Worm (Caenorhabditis elegans): ENCODE measurements around the gene D2085.7.

The D2085.7 gene

ce11 chrII:8641131-8641530 is at the start of gene D2085.7:
D2085.7 (plus strand) TSS chrII:8641381.
- peak; percentile 63 for TF ChIP-seq fos-1 (tag; optimal IDR thresholded peaks at IDR 0.05)
- no peak for TF ChIP-seq Y55F3AM.14 (GFP tag; optimal IDR thresholded peaks at IDR 0.05)

- TF ChIP-seq nhr-11 (tag; optimal IDR thresholded peaks at IDR 0.05) (no peak), zag-1 (tag; optimal IDR thresholded peaks at IDR 0.05) (no peak), ztf-1 (GFP tag; conservative IDR thresholded peaks at IDR 0.05) (no peak), snpc-4 (tag; optimal IDR thresholded peaks at IDR 0.05) (no peak), mab-5 (tag; optimal IDR thresholded peaks at IDR 0.05) (no peak), peb-1 (tag; optimal IDR thresholded peaks at IDR 0.05) (no peak), ztf-11 (tag; optimal IDR thresholded peaks at IDR 0.05) (no peak), ceh-16 (tag; optimal IDR thresholded peaks at IDR 0.05) (no peak), gmeb-1 (tag; optimal IDR thresholded peaks at IDR 0.05) (no peak), aly-2 (tag; optimal IDR thresholded peaks at IDR 0.05) (no peak), fos-1 (tag; optimal IDR thresholded peaks at IDR 0.05) (no peak), F13H6.1 (tag; optimal IDR thresholded peaks at IDR 0.05) (no peak), nhr-237 (tag; optimal IDR thresholded peaks at IDR 0.05) (no peak), C34F6.9 (tag; optimal IDR thresholded peaks at IDR 0.05) (no peak), nhr-25 (tag; optimal IDR thresholded peaks at IDR 0.05) (no peak), ztf-4 (tag; optimal IDR thresholded peaks at IDR 0.05) (no peak), ceh-82 (tag; optimal IDR thresholded peaks at IDR 0.05) (no peak)
Observed at ce11 chrII:8593840-8594625, 47.1 kb upstream of the D2085.7 start, which contains the start of gene aptf-3. aptf-3 (plus strand) TSS chrII:8594190.

ce11 chrII:8599214-8599613 is 42.0 kb upstream of the D2085.7 start, which contains the start of gene F28C6.5:
F28C6.5 (plus strand) TSS chrII:8599514.
- TF ChIP-seq sma-3 (GFP tag; optimal IDR thresholded peaks at IDR 0.05) (no peak), lin-11 (tag; optimal IDR thresholded peaks at IDR 0.05) (no peak), nhr-21 (tag; optimal IDR thresholded peaks at IDR 0.05) (no peak), elt-1 (tag; optimal IDR thresholded peaks at IDR 0.05) (no peak), aly-2 (tag; optimal IDR thresholded peaks at IDR 0.05) (no peak), nhr-10 (tag; optimal IDR thresholded peaks at IDR 0.05) (no peak), mab-5 (tag; optimal IDR thresholded peaks at IDR 0.05) (no peak), nhr-129 (tag; optimal IDR thresholded peaks at IDR 0.05) (no peak), ztf-4 (tag; optimal IDR thresholded peaks at IDR 0.05) (no peak), nhr-237 (tag; optimal IDR thresholded peaks at IDR 0.05) (no peak), nhr-25 (tag; optimal IDR thresholded peaks at IDR 0.05) (no peak), ceh-16 (tag; optimal IDR thresholded peaks at IDR 0.05) (no peak), lin-39 (tag; optimal IDR thresholded peaks at IDR 0.05) (no peak), ZK546.5 (tag; optimal IDR thresholded peaks at IDR 0.05) (no peak), nhr-77 (tag; optimal IDR thresholded peaks at IDR 0.05) (no peak), unc-39 (tag; optimal IDR thresholded peaks at IDR 0.05) (no peak), lin-13 (GFP tag; optimal IDR thresholded peaks at IDR 0.05) (no peak), ama-1 (optimal IDR thresholded peaks at IDR 0.05) (no peak), zag-1 (tag; optimal IDR thresholded peaks at IDR 0.05) (no peak), lsy-2 (tag; optimal IDR thresholded peaks at IDR 0.05) (no peak)

ce11 chrII:8600165-8600564 is 41.0 kb upstream of the D2085.7 start, which contains the start of gene pigg-1:
pigg-1 (minus strand) TSS chrII:8600265.
- TF ChIP-seq sem-4 (tag; optimal IDR thresholded peaks at IDR 0.05) (no peak), alr-1 (tag; optimal IDR thresholded peaks at IDR 0.05) (no peak), ztf-1 (GFP tag; conservative IDR thresholded peaks at IDR 0.05) (no peak), elt-1 (tag; optimal IDR thresholded peaks at IDR 0.05) (no peak), crh-2 (tag; optimal IDR thresholded peaks at IDR 0.05) (no peak), skn-1 (tag; optimal IDR thresholded peaks at IDR 0.05) (no peak), nhr-6 (tag; optimal IDR thresholded peaks at IDR 0.05) (no peak), Y55F3AM.14 (GFP tag; optimal IDR thresholded peaks at IDR 0.05) (no peak), unc-62 (GFP tag; optimal IDR thresholded peaks at IDR 0.05) (no peak), ztf-4 (tag; optimal IDR thresholded peaks at IDR 0.05) (no peak), mbf-1 (tag; optimal IDR thresholded peaks at IDR 0.05) (no peak)
